Worm (Caenorhabditis elegans): ENCODE data around the gene bus-8B.

- TF ChIP-seq flh-1 (GFP tag; optimal IDR thresholded peaks at IDR 0.05) (no peak), ceh-83 (GFP tag; optimal IDR thresholded peaks at IDR 0.05) (no peak)
Observed at ce11 chrX:5457184-5457583, 35.9 kb upstream of the bus-8B start.
